Worm (Caenorhabditis elegans): ENCODE measurements around the gene T12C9.7.

- no peak for TF ChIP-seq snpc-4 (GFP tag; optimal IDR thresholded peaks at IDR 0.05)
- no peak for TF ChIP-seq snpc-4 (tag; optimal IDR thresholded peaks at IDR 0.05)
- TF ChIP-seq akir-1 (GFP tag; optimal IDR thresholded peaks at IDR 0.05) = no peak
Observed at ce11 chrII:4453051-4453450, 7.7 kb downstream of the T12C9.7 start, which contains the start of gene twk-2.

Data from whole organism, young adult.